Worm (Caenorhabditis elegans): Measurements from ENCODE around the gene tat-1.

tat-1 gene

DNA sequence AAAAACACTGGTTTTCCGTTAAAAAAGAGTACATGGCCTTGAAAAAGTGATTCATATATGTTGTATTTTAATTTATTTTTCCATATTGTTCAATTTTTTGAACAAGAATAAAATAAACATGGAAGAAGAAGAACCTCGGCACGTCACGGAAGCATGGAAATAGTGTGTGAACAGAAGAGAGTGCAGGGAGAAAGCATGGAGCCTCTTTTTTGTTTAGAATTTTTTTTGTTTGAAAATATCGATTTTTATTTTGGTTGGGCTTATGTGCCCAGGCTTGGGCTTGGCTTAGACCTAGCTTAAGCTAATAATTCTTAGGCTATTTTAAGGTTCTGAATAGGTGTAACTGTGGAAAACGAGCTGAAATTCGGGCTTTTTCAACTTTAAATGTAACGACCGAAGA is at the start of gene tat-1:
tat-1 (minus strand) TSS at position 11 of the 400 bp plus-strand sequence.
- TF ChIP-seq che-1 (tag; optimal IDR thresholded peaks at IDR 0.05): no peak
- TF ChIP-seq ceh-48 (tag; optimal IDR thresholded peaks at IDR 0.05): peak; percentile 25

DNA sequence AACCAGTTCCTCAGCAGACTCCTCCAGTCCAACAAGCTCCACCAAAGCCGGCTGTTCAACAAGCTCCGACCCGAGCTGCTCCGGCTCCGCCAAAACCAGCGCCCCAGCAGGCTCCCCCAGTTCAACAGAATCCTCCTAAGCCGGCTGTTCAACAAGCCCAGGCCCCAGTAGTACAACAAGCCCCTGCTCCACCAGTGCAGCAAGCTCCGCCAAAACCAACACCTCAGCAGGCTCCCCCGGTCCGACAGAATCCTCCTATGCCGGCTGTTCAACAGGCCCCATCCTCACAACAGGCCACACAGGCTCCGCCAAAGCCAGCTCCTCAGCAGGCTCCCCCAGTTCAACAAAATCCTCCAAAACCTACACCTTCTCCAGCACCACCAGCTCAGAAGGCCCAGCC is 49.1 kb upstream of the tat-1 start:
- TF ChIP-seq dve-1 (tag; optimal IDR thresholded peaks at IDR 0.05): no peak
- no peak for TF ChIP-seq ceh-22 (tag; optimal IDR thresholded peaks at IDR 0.05)
- TF ChIP-seq hlh-15 (tag; optimal IDR thresholded peaks at IDR 0.05): no peak
- no peak for TF ChIP-seq tbx-7 (tag; optimal IDR thresholded peaks at IDR 0.05)
- TF ChIP-seq madf-2 (tag; optimal IDR thresholded peaks at IDR 0.05): no peak
- TF ChIP-seq syd-9 (tag; optimal IDR thresholded peaks at IDR 0.05): no peak
- TF ChIP-seq unc-3 (GFP tag; conservative IDR thresholded peaks at IDR 0.05): no peak
- no peak for TF ChIP-seq unc-3 (tag; optimal IDR thresholded peaks at IDR 0.05)
- no peak for TF ChIP-seq ahr-1 (tag; optimal IDR thresholded peaks at IDR 0.05)
- no peak for TF ChIP-seq unc-55 (GFP tag; optimal IDR thresholded peaks at IDR 0.05)

DNA sequence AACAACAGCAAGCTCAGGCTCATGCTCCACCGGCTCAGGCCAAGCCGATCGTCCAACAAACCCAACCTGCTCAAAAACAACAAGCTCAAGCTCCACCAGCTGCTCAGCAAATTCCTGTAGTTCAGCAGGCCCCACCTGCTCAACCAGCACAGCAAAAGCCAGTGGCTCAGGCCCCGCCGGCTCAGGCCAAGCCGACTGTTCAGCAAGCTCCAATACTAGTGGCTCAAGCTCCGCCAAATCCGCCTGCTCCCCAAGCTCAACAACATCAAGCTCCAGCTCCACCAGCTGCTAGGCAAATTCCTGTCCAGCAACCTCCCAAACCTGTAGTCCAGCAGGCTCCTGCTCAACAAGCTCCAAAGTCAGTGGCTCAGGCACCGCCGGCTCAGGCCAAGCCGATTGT is 48.3 kb upstream of the tat-1 start:
- TF ChIP-seq nhr-232 (tag; optimal IDR thresholded peaks at IDR 0.05) (no peak), ceh-6 (GFP tag; optimal IDR thresholded peaks at IDR 0.05) (no peak), tbx-7 (tag; optimal IDR thresholded peaks at IDR 0.05) (no peak), F13H6.1 (tag; optimal IDR thresholded peaks at IDR 0.05) (no peak), hlh-8 (tag; optimal IDR thresholded peaks at IDR 0.05) (no peak), fkh-10 (GFP tag; optimal IDR thresholded peaks at IDR 0.05) (no peak), rnt-1 (tag; optimal IDR thresholded peaks at IDR 0.05) (no peak), ceh-14 (tag; optimal IDR thresholded peaks at IDR 0.05) (no peak)

DNA sequence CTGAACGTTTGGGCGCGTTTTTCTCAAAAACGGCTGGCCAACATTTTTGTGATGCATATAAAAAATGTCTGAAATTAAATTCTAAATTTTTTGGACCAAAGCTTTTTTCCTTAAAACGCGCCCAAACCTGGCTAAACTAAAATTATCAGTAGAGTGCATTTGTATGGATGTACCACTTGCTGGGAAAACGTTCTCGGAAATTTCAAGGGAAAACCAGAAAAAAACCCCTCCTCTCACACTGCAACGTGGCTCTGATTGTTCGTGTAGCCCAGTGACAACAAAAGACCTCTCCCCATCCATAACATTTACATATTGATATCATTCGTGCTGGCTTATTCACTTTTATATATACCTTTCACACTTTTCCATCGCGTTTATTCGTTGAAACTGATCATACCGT is 47.4 kb upstream of the tat-1 start, which contains the start of gene Y49E10.29:
Y49E10.29 (plus strand) TSS at position 301 of the 400 bp plus-strand sequence.
- TF ChIP-seq syd-9 (tag; optimal IDR thresholded peaks at IDR 0.05): no peak
- no peak for TF ChIP-seq fkh-10 (GFP tag; optimal IDR thresholded peaks at IDR 0.05)
- TF ChIP-seq ceh-24 (tag; optimal IDR thresholded peaks at IDR 0.05): no peak
- no peak for TF ChIP-seq pros-1 (tag; optimal IDR thresholded peaks at IDR 0.05)
- TF ChIP-seq C08G9.2 (tag; optimal IDR thresholded peaks at IDR 0.05): no peak
- no peak for TF ChIP-seq ceh-14 (tag; optimal IDR thresholded peaks at IDR 0.05)
- TF ChIP-seq gmeb-2 (tag; optimal IDR thresholded peaks at IDR 0.05): no peak
- TF ChIP-seq ceh-6 (GFP tag; optimal IDR thresholded peaks at IDR 0.05): no peak
- no peak for TF ChIP-seq che-1 (tag; optimal IDR thresholded peaks at IDR 0.05)
- no peak for TF ChIP-seq sox-4 (tag; optimal IDR thresholded peaks at IDR 0.05)
- TF ChIP-seq ceh-48 (tag; optimal IDR thresholded peaks at IDR 0.05): no peak
- no peak for TF ChIP-seq ceh-19 (GFP tag; optimal IDR thresholded peaks at IDR 0.05)
- no peak for TF ChIP-seq ceh-2 (tag; optimal IDR thresholded peaks at IDR 0.05)
- no peak for TF ChIP-seq hlh-8 (tag; optimal IDR thresholded peaks at IDR 0.05)
- no peak for TF ChIP-seq nfya-1 (tag; optimal IDR thresholded peaks at IDR 0.05)

DNA sequence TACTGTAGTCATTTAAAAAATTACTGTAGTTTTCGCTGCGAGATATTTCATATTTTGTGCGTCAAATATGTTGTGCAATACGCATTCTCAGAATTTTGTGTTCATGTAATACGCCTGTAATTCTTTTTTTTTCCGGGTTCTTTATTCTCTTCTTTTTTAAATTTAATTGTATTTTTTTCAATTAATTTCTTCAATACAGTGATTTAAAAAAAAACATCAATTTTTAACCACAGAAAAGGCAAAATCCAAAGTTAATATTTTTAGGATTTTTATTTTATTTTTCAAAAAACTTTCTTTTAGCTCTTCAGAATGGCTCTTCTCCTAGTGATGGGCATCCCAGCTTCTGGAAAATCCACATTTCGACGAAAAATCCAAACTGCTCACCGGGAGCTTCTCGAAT is 44.8 kb upstream of the tat-1 start, which contains the start of gene pstk-1:
pstk-1 (plus strand) TSS at position 301 of the 400 bp plus-strand sequence.
- TF ChIP-seq sdc-2 (tag; optimal IDR thresholded peaks at IDR 0.05) (no peak), hlh-30 (tag; optimal IDR thresholded peaks at IDR 0.05; ENCODE audit: insufficient read depth) (no peak), ceh-24 (tag; optimal IDR thresholded peaks at IDR 0.05) (no peak), nhr-232 (tag; optimal IDR thresholded peaks at IDR 0.05) (no peak), fkh-6 (tag; optimal IDR thresholded peaks at IDR 0.05) (no peak), dmd-4 (tag; optimal IDR thresholded peaks at IDR 0.05; ENCODE audit: borderline replicate concordance) (no peak)

DNA sequence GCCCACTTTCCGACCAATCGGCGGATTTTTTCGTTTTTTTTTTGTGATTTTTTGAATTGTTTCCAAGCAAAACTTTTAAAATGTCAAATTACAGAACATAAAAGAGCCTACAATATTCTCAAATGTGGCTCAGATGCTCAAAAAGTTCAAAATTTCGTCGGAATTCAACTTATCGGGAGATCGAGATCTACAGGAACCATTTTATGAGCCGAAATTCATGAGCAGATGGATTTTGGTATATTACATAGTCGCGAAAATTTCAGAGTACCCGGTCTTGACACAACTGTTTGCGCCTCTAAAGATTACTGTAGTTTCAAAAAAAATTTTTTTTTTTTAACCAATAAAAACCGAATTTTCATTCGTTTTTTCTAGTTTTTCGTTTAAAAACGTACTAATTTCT is 37.5 kb upstream of the tat-1 start:
- no peak for TF ChIP-seq elt-2 (tag; optimal IDR thresholded peaks at IDR 0.05)
- TF ChIP-seq ceh-2 (tag; optimal IDR thresholded peaks at IDR 0.05): no peak
- TF ChIP-seq hlh-15 (tag; optimal IDR thresholded peaks at IDR 0.05): no peak
- TF ChIP-seq K02D7.2 (tag; optimal IDR thresholded peaks at IDR 0.05): no peak

All from whole organism, late embryonic.